Worm (Caenorhabditis elegans) whole organism, L2 larva: ENCODE results near the gene him-6.

Experiments
- nhr-11 ChIP-seq: fragments of 150-350 bp; optimal IDR thresholded peaks from 2 replicates; lab custom pipeline; 2014; ENCODE audit warnings: missing biosample characterization, missing genetic modification characterization
- skn-1 ChIP-seq: sonication (generic microtip); optimal IDR thresholded peaks from 2 replicates; lab custom pipeline; 2017; ENCODE audit warnings: missing biosample characterization, missing genetic modification characterization

DNA sequence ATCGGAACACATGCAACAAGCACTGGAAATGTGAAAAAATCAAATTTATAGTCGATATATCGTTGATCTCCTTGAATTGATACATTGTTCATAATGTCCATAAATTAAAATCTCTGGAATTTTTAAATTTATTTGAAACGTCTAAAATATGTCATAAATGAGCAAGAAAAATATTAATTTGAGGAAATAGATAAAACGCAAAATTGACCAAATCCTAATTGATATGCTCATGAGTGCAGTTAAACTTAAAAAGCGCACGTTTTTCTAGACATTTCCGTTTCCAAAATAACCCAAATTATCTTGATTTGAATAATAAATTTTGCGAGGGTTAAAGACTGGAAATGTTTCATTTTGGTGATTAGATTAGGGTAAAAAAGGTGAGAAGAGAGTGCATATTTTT, 31.9 kb downstream of the him-6 start, which contains the start of gene sru-13:
- no peak for TF ChIP-seq nhr-11 (tag; lab: Kevin White, UChicago)
- TF ChIP-seq skn-1 (tag; lab: Kevin White, UChicago): no peak
